Fruit fly (Drosophila melanogaster) whole organism, embryonic: ENCODE data around the gene PK1-R.

Experiments
- B-H2 ChIP-seq: fragments of 200-800 bp; sonication (Bioruptor generic); optimal IDR thresholded peaks from 2 replicates; lab custom pipeline; 2018; ENCODE audit warnings: missing biosample characterization, mild to moderate bottlenecking, missing genetic modification characterization
- Bteb2 ChIP-seq: fragments of 200-800 bp; sonication (Bioruptor generic); optimal IDR thresholded peaks from 2 replicates; lab custom pipeline; 2016; ENCODE audit warnings: missing biosample characterization, missing genetic modification characterization
- CG11504 ChIP-seq: fragments of 200-800 bp; sonication (Bioruptor generic); optimal IDR thresholded peaks from 3 replicates; lab custom pipeline; 2019; ENCODE audit warnings: missing biosample characterization, mild to moderate bottlenecking, missing genetic modification characterization, moderate library complexity
- CG14965 ChIP-seq: fragments of 200-800 bp; sonication (Bioruptor generic); optimal IDR thresholded peaks from 2 replicates; lab custom pipeline; 2016; ENCODE audit warnings: missing biosample characterization, missing genetic modification characterization, borderline replicate concordance
- CG15696 ChIP-seq: fragments of 200-800 bp; sonication (Bioruptor generic); optimal IDR thresholded peaks from 2 replicates; lab custom pipeline; 2019; ENCODE audit warnings: missing biosample characterization, mild to moderate bottlenecking, missing genetic modification characterization, moderate library complexity
- CG17186 ChIP-seq: fragments of 200-800 bp; sonication (Bioruptor generic); optimal IDR thresholded peaks from 3 replicates; lab custom pipeline; 2017; ENCODE audit warnings: missing biosample characterization, missing genetic modification reagents, missing genetic modification characterization
- CG17328 ChIP-seq: fragments of 200-800 bp; sonication (Bioruptor generic); IDR thresholded peaks from 2 replicates; pipeline ENCODE4 v1.3.6; 2022; ENCODE audit warnings: missing biosample characterization, missing genetic modification characterization
- CG17612 ChIP-seq: fragments of 200-800 bp; sonication (Bioruptor generic); IDR thresholded peaks from 2 replicates; pipeline ENCODE4 v1.3.6; 2022; ENCODE audit warnings: missing biosample characterization, missing genetic modification characterization
- CG2202 ChIP-seq: fragments of 200-800 bp; sonication (Bioruptor generic); optimal IDR thresholded peaks from 2 replicates; lab custom pipeline; 2018; ENCODE audit warnings: missing biosample characterization, mild to moderate bottlenecking, missing genetic modification characterization
- CG31224 ChIP-seq: fragments of 200-800 bp; sonication (Bioruptor generic); IDR thresholded peaks from 2 replicates; pipeline ENCODE4 v1.3.6; 2022; ENCODE audit warnings: missing biosample characterization, missing genetic modification characterization
- CG32532 ChIP-seq: fragments of 200-800 bp; sonication (Bioruptor generic); IDR thresholded peaks from 2 replicates; pipeline ENCODE4 v1.3.6; 2022; ENCODE audit warnings: missing biosample characterization, missing genetic modification characterization
- CG4730 ChIP-seq: fragments of 200-800 bp; sonication (Bioruptor generic); IDR thresholded peaks from 2 replicates; pipeline ENCODE4 v1.3.6; 2022; ENCODE audit warnings: missing biosample characterization, missing genetic modification characterization
- CG7372 ChIP-seq: fragments of 200-800 bp; sonication (Bioruptor generic); IDR thresholded peaks from 2 replicates; pipeline ENCODE4 v1.3.6; 2022; ENCODE audit warnings: missing biosample characterization, missing genetic modification characterization
- CG7928 ChIP-seq: fragments of 200-800 bp; sonication (Bioruptor generic); optimal IDR thresholded peaks from 2 replicates; lab custom pipeline; 2017; ENCODE audit warnings: missing biosample characterization, mild to moderate bottlenecking, missing genetic modification characterization
- CG9437 ChIP-seq: fragments of 200-800 bp; sonication (Bioruptor generic); optimal IDR thresholded peaks from 2 replicates; lab custom pipeline; 2018; ENCODE audit warnings: missing biosample characterization, mild to moderate bottlenecking, missing genetic modification characterization
- CG9817 ChIP-seq: fragments of 200-800 bp; sonication (Bioruptor generic); optimal IDR thresholded peaks from 2 replicates; lab custom pipeline; 2018; ENCODE audit warnings: missing biosample characterization, mild to moderate bottlenecking, missing genetic modification characterization, moderate library complexity
- Dek ChIP-seq: fragments of 200-800 bp; sonication (Bioruptor generic); optimal IDR thresholded peaks from 3 replicates; lab custom pipeline; 2019; ENCODE audit warnings: missing biosample characterization, mild to moderate bottlenecking, missing genetic modification characterization, moderate library complexity
- Ets97D ChIP-seq: fragments of 200-800 bp; sonication (Bioruptor generic); optimal IDR thresholded peaks from 3 replicates; lab custom pipeline; 2016; ENCODE audit warnings: missing biosample characterization, missing genetic modification characterization
- Fer2 ChIP-seq: fragments of 200-800 bp; sonication (Bioruptor generic); optimal IDR thresholded peaks from 2 replicates; lab custom pipeline; 2018; ENCODE audit warnings: missing biosample characterization, mild to moderate bottlenecking, missing genetic modification characterization, moderate library complexity
- Hr39 ChIP-seq: fragments of >200 bp; optimal IDR thresholded peaks from 2 replicates; lab custom pipeline; 2017
- Lhr ChIP-seq: fragments of 200-800 bp; sonication (Bioruptor generic); optimal IDR thresholded peaks from 3 replicates; lab custom pipeline; 2017; ENCODE audit warnings: mild to moderate bottlenecking, missing biosample characterization, missing genetic modification reagents, missing genetic modification characterization
- Meics ChIP-seq: fragments of 200-800 bp; sonication (Bioruptor generic); optimal IDR thresholded peaks from 2 replicates; lab custom pipeline; 2017; ENCODE audit warnings: missing biosample characterization, mild to moderate bottlenecking, missing genetic modification characterization
- Poxn ChIP-seq: fragments of 200-800 bp; sonication (Bioruptor generic); IDR thresholded peaks from 2 replicates; pipeline ENCODE4 v1.3.6; 2022; ENCODE audit warnings: missing biosample characterization, missing genetic modification characterization
- Ptx1 ChIP-seq: fragments of 200-800 bp; sonication (Bioruptor generic); IDR thresholded peaks from 2 replicates; pipeline ENCODE4 v1.3.6; 2022; ENCODE audit warnings: missing biosample characterization, missing genetic modification characterization
- Sry-δ ChIP-seq: fragments of 200-800 bp; sonication (Bioruptor generic); optimal IDR thresholded peaks from 2 replicates; lab custom pipeline; 2016; ENCODE audit warnings: missing biosample characterization, missing genetic modification characterization
- ap ChIP-seq: fragments of 200-800 bp; sonication (Bioruptor generic); IDR thresholded peaks from 2 replicates; pipeline ENCODE4 v1.3.6; 2022; ENCODE audit warnings: missing biosample characterization, missing genetic modification characterization
- chn ChIP-seq: fragments of 200-800 bp; sonication (Bioruptor generic); optimal IDR thresholded peaks from 2 replicates; lab custom pipeline; 2016; ENCODE audit warnings: missing biosample characterization, missing genetic modification characterization
- croc ChIP-seq: fragments of 200-800 bp; sonication (Bioruptor generic); conservative IDR thresholded peaks from 3 replicates; pipeline ENCODE4 v1.3.6; 2022; ENCODE audit warnings: missing biosample characterization, missing genetic modification characterization
- crp ChIP-seq, 2 experiments: fragments of 200-800 bp; sonication (Bioruptor generic); optimal IDR thresholded peaks; 2 replicates in 1 of 2; 3 replicates in 1 of 2; lab custom pipeline; 2017; ENCODE audit warnings: missing biosample characterization in 2 of 2, missing genetic modification characterization in 2 of 2, mild to moderate bottlenecking in 1 of 2, moderate library complexity in 1 of 2
- disco-r ChIP-seq: fragments of 200-800 bp; sonication (Bioruptor generic); optimal IDR thresholded peaks from 2 replicates; lab custom pipeline; 2016; ENCODE audit warnings: missing biosample characterization, missing genetic modification characterization
- en ChIP-seq: fragments of 200-800 bp; sonication (Bioruptor generic); optimal IDR thresholded peaks from 2 replicates; lab custom pipeline; 2016; ENCODE audit warnings: missing biosample characterization, missing genetic modification characterization
- gcm2 ChIP-seq: fragments of 200-800 bp; sonication (Bioruptor generic); optimal IDR thresholded peaks from 2 replicates; lab custom pipeline; 2016; ENCODE audit warnings: missing biosample characterization, missing genetic modification characterization
- grn ChIP-seq: fragments of 200-800 bp; sonication (Bioruptor generic); optimal IDR thresholded peaks from 3 replicates; lab custom pipeline; 2017; ENCODE audit warnings: missing biosample characterization, missing genetic modification characterization
- gsb ChIP-seq: fragments of 200-800 bp; sonication (Bioruptor generic); IDR thresholded peaks from 2 replicates; pipeline ENCODE4 v1.3.6; 2022; ENCODE audit warnings: missing biosample characterization, missing genetic modification characterization
- kah ChIP-seq: fragments of 200-800 bp; sonication (Bioruptor generic); optimal IDR thresholded peaks from 2 replicates; lab custom pipeline; 2018; ENCODE audit warnings: missing biosample characterization, mild to moderate bottlenecking, missing genetic modification characterization
- lab ChIP-seq: fragments of 200-800 bp; sonication (Bioruptor generic); optimal IDR thresholded peaks from 3 replicates; lab custom pipeline; 2017; ENCODE audit warnings: missing biosample characterization, missing genetic modification characterization, mild to moderate bottlenecking, moderate library complexity, missing genetic modification reagents
- lbe ChIP-seq: fragments of 200-800 bp; sonication (Bioruptor generic); optimal IDR thresholded peaks from 2 replicates; lab custom pipeline; 2016; ENCODE audit warnings: missing biosample characterization, mild to moderate bottlenecking, missing genetic modification characterization
- mirr ChIP-seq: fragments of 200-800 bp; sonication (Bioruptor generic); optimal IDR thresholded peaks from 3 replicates; lab custom pipeline; 2018; ENCODE audit warnings: missing biosample characterization, mild to moderate bottlenecking, missing genetic modification characterization
- nerfin-1 ChIP-seq: fragments of 200-800 bp; sonication (Bioruptor generic); optimal IDR thresholded peaks from 3 replicates; lab custom pipeline; 2019; ENCODE audit warnings: missing biosample characterization, mild to moderate bottlenecking, missing genetic modification characterization, moderate library complexity
- nom ChIP-seq: fragments of 200-800 bp; sonication (Bioruptor generic); optimal IDR thresholded peaks from 2 replicates; lab custom pipeline; 2017; ENCODE audit warnings: missing biosample characterization, missing genetic modification characterization, mild to moderate bottlenecking, moderate library complexity, missing genetic modification reagents
- pros ChIP-seq: fragments of 200-800 bp; sonication (Bioruptor generic); optimal IDR thresholded peaks from 3 replicates; lab custom pipeline; 2019; ENCODE audit warnings: missing biosample characterization, mild to moderate bottlenecking, missing genetic modification characterization, moderate library complexity
- sc ChIP-seq, 3 experiments: fragments of >200 bp in 2 of 3; fragments of 200-800 bp in 1 of 3; sonication (Bioruptor generic) in 1 of 3; optimal IDR thresholded peaks; 2 replicates in 2 of 3; 3 replicates in 1 of 3; lab custom pipeline; 2017; ENCODE audit warnings: mild to moderate bottlenecking in 1 of 3, missing biosample characterization in 1 of 3, missing genetic modification characterization in 1 of 3, missing genetic modification reagents in 1 of 3
- scrt ChIP-seq: fragments of 200-800 bp; sonication (Bioruptor generic); optimal IDR thresholded peaks from 2 replicates; lab custom pipeline; 2018; ENCODE audit warnings: missing biosample characterization, mild to moderate bottlenecking, missing genetic modification characterization, moderate library complexity
- sim ChIP-seq: fragments of 200-800 bp; sonication (Bioruptor generic); IDR thresholded peaks from 2 replicates; pipeline ENCODE4 v1.3.6; 2022; ENCODE audit warnings: missing biosample characterization, missing genetic modification characterization
- so ChIP-seq: fragments of 200-800 bp; sonication (Bioruptor generic); IDR thresholded peaks from 3 replicates; pipeline ENCODE4 v1.3.6; 2022; ENCODE audit warnings: missing biosample characterization, missing genetic modification characterization
- tap ChIP-seq: fragments of 200-800 bp; optimal IDR thresholded peaks from 3 replicates; lab custom pipeline; 2019; ENCODE audit warnings: missing biosample characterization, mild to moderate bottlenecking, missing genetic modification characterization, moderate library complexity
- tx ChIP-seq: fragments of 200-800 bp; sonication (Bioruptor generic); optimal IDR thresholded peaks from 2 replicates; lab custom pipeline; 2016; ENCODE audit warnings: missing biosample characterization, missing genetic modification characterization
- usp ChIP-seq: fragments of >200 bp; optimal IDR thresholded peaks from 2 replicates; lab custom pipeline; 2017; ENCODE audit warnings: missing biosample characterization, missing genetic modification characterization
- zf30C ChIP-seq: fragments of 200-800 bp; sonication (Bioruptor generic); optimal IDR thresholded peaks from 3 replicates; lab custom pipeline; 2018; ENCODE audit warnings: missing biosample characterization, mild to moderate bottlenecking, missing genetic modification characterization

PK1-R gene

dm6 chr3R:14061988-14062868 lies 40.7 kb downstream of the PK1-R start (continued):
- TF ChIP-seq Bteb2 (GFP tag; lab: Kevin White, UChicago) (peak; percentile 20), Meics (peak; percentile 71), chn (GFP tag; lab: Kevin White, UChicago) (no peak), CG9817 (tag; lab: Kevin White, UChicago) (peak; percentile 25), sim (GFP tag; lab: Robert Waterston, UW) (no peak), CG15696 (tag; lab: Kevin White, UChicago) (no peak), CG9437 (GFP tag; lab: Kevin White, UChicago) (peak; percentile 8), CG4730 (GFP tag; lab: Robert Waterston, UW) (no peak), CG2202 (tag; lab: Kevin White, UChicago) (no peak), lbe (GFP tag; lab: Kevin White, UChicago) (no peak), CG7372 (GFP tag; lab: Robert Waterston, UW) (no peak), crp (GFP tag; optimal IDR thresholded peaks at IDR 0.05; lab: Kevin White, UChicago) (peak in 1 of 2 experiments; percentile 8), nom (GFP tag; lab: Kevin White, UChicago) (peak; percentile 72), CG17612 (no peak), Poxn (GFP tag; lab: Robert Waterston, UW) (no peak), CG11504 (tag; lab: Kevin White, UChicago) (peak; percentile 65), disco-r (no peak), CG32532 (GFP tag; lab: Robert Waterston, UW) (peak; percentile 18; the same call in 1 of the 2 replicates), ap (no peak), pros (GFP tag; lab: Kevin White, UChicago) (no peak), zf30C (GFP tag; lab: Kevin White, UChicago) (no peak), CG17328 (GFP tag; lab: Robert Waterston, UW) (no peak), CG17186 (GFP tag; lab: Kevin White, UChicago) (no peak), en (GFP tag; lab: Kevin White, UChicago) (no peak), tap (tag; lab: Kevin White, UChicago) (no peak), sc (optimal IDR thresholded peaks at IDR 0.05; lab: Kevin White, UChicago) (no peak), sc (GFP tag; optimal IDR thresholded peaks at IDR 0.05; lab: Kevin White, UChicago) (no peak), so (GFP tag; lab: Robert Waterston, UW) (no peak), tx (no peak), nerfin-1 (tag; lab: Kevin White, UChicago) (no peak), Ptx1 (peak; percentile 54), Hr39 (lab: Kevin White, UChicago) (no peak), croc (GFP tag; lab: Robert Waterston, UW) (no peak; the same call in 2 of the 3 replicates), CG14965 (no peak), Fer2 (tag; lab: Kevin White, UChicago) (no peak), mirr (peak; percentile 47), lab (GFP tag; lab: Kevin White, UChicago) (peak; percentile 57), usp (no peak), gcm2 (GFP tag; lab: Kevin White, UChicago) (no peak), Sry-δ (GFP tag; lab: Kevin White, UChicago) (no peak), Lhr (GFP tag; lab: Kevin White, UChicago) (no peak), scrt (GFP tag; lab: Kevin White, UChicago) (peak; percentile 20), B-H2 (GFP tag; lab: Kevin White, UChicago) (no peak), grn (no peak), CG31224 (GFP tag; lab: Robert Waterston, UW) (no peak), CG7928 (GFP tag; lab: Kevin White, UChicago) (no peak), Dek (tag; lab: Kevin White, UChicago) (no peak), gsb (GFP tag; lab: Robert Waterston, UW) (no peak), kah (GFP tag; lab: Kevin White, UChicago) (peak; percentile 41), Ets97D (no peak)
